Worm (Caenorhabditis elegans) whole organism, L3 larva: ENCODE data around the gene W02A2.12.
A peak's percentile ranks its signal among the peaks of the same experiment; 100 is the strongest.

Source experiments
- R02D3.7 ChIP-seq: fragments of 150-350 bp; optimal IDR thresholded peaks from 2 replicates; lab custom pipeline; 2014; ENCODE audit warnings: missing biosample characterization, missing genetic modification characterization
- ZK546.5 ChIP-seq: sonication (generic microtip); optimal IDR thresholded peaks from 2 replicates; lab custom pipeline; 2017; ENCODE audit warnings: missing biosample characterization, missing genetic modification characterization
- aly-2 ChIP-seq: fragments of 150-350 bp; optimal IDR thresholded peaks from 2 replicates; lab custom pipeline; 2014; ENCODE audit warnings: missing biosample characterization, missing genetic modification characterization
- ama-1 ChIP-seq: fragments of 150-350 bp; optimal IDR thresholded peaks from 2 replicates; lab custom pipeline; 2018
- ceh-16 ChIP-seq: sonication (generic microtip); optimal IDR thresholded peaks from 2 replicates; lab custom pipeline; 2017; ENCODE audit warnings: missing biosample characterization, missing genetic modification characterization
- ceh-28 ChIP-seq: fragments of 150-350 bp; optimal IDR thresholded peaks from 2 replicates; lab custom pipeline; 2014; ENCODE audit warnings: missing biosample characterization, missing genetic modification reagents, missing genetic modification characterization
- ceh-82 ChIP-seq: fragments of 150-350 bp; optimal IDR thresholded peaks from 2 replicates; lab custom pipeline; 2014; ENCODE audit warnings: missing biosample characterization, missing genetic modification characterization
- ceh-9 ChIP-seq: sonication (generic microtip); optimal IDR thresholded peaks from 2 replicates; lab custom pipeline; 2018; ENCODE audit warnings: missing biosample characterization, missing genetic modification characterization
- daf-12 ChIP-seq: fragments of 150-350 bp; optimal IDR thresholded peaks from 2 replicates; lab custom pipeline; 2014; ENCODE audit warnings: missing biosample characterization, missing genetic modification reagents, missing genetic modification characterization
- egl-27 ChIP-seq: sonication (generic microtip); optimal IDR thresholded peaks from 4 replicates; lab custom pipeline; 2017; ENCODE audit warnings: missing biosample characterization, missing genetic modification reagents, missing genetic modification characterization
- egl-5 ChIP-seq: fragments of 150-350 bp; optimal IDR thresholded peaks from 2 replicates; lab custom pipeline; 2017; ENCODE audit warnings: missing biosample characterization, missing genetic modification reagents, missing genetic modification characterization, inconsistent platforms
- elt-1 ChIP-seq: fragments of 150-350 bp; optimal IDR thresholded peaks from 2 replicates; lab custom pipeline; 2014; ENCODE audit warnings: missing biosample characterization, missing genetic modification characterization
- elt-2 ChIP-seq: sonication (generic microtip); optimal IDR thresholded peaks from 2 replicates; lab custom pipeline; 2016; ENCODE audit warnings: missing genetic modification reagents, mild to moderate bottlenecking, missing genetic modification characterization, missing compliant biosample characterization
- elt-3 ChIP-seq, 3 experiments: fragments of 150-350 bp in 1 of 3; sonication (generic microtip) in 2 of 3; optimal IDR thresholded peaks; 2 replicates in 2 of 3; 4 replicates in 1 of 3; lab custom pipeline; 2014 to 2017; ENCODE audit warnings: missing biosample characterization in 3 of 3, missing genetic modification characterization in 3 of 3
- eor-1 ChIP-seq, 2 experiments: fragments of 150-350 bp; optimal IDR thresholded peaks; 2 replicates each; lab custom pipeline; 2014 to 2018; ENCODE audit warnings: missing biosample characterization in 2 of 2, missing genetic modification characterization in 2 of 2
- fkh-10 ChIP-seq: sonication (generic microtip); optimal IDR thresholded peaks from 2 replicates; lab custom pipeline; 2017; ENCODE audit warnings: missing biosample characterization, missing genetic modification reagents, missing genetic modification characterization
- fkh-2 ChIP-seq: fragments of 150-350 bp; optimal IDR thresholded peaks from 2 replicates; lab custom pipeline; 2014; ENCODE audit warnings: missing biosample characterization, missing genetic modification reagents, missing genetic modification characterization
- fos-1 ChIP-seq: fragments of 150-350 bp; optimal IDR thresholded peaks from 2 replicates; lab custom pipeline; 2014; ENCODE audit warnings: missing biosample characterization, missing genetic modification characterization
- hmg-11 ChIP-seq: sonication (generic microtip); optimal IDR thresholded peaks from 2 replicates; lab custom pipeline; 2016; ENCODE audit warnings: missing genetic modification characterization, missing compliant biosample characterization
- jun-1 ChIP-seq: fragments of 150-350 bp; optimal IDR thresholded peaks from 2 replicates; lab custom pipeline; 2014; ENCODE audit warnings: missing biosample characterization, missing genetic modification reagents, missing genetic modification characterization
- lin-15B ChIP-seq: fragments of 150-350 bp; optimal IDR thresholded peaks from 2 replicates; lab custom pipeline; 2014; ENCODE audit warnings: missing biosample characterization, missing genetic modification characterization
- lin-39 ChIP-seq: fragments of 150-350 bp; optimal IDR thresholded peaks from 2 replicates; lab custom pipeline; 2018; ENCODE audit warnings: missing biosample characterization, missing genetic modification reagents, missing genetic modification characterization
- lsy-12 ChIP-seq: sonication (generic microtip); optimal IDR thresholded peaks from 2 replicates; lab custom pipeline; 2016; ENCODE audit warnings: mild to moderate bottlenecking, missing genetic modification characterization, missing compliant biosample characterization
- mdl-1 ChIP-seq: fragments of 150-350 bp; optimal IDR thresholded peaks from 2 replicates; lab custom pipeline; 2014; ENCODE audit warnings: missing biosample characterization, missing genetic modification characterization
- mml-1 ChIP-seq: fragments of 150-350 bp; sonication (generic microtip); optimal IDR thresholded peaks from 3 replicates; lab custom pipeline; 2014; ENCODE audit warnings: missing biosample characterization, missing genetic modification characterization
- nfya-1 ChIP-seq: sonication (generic microtip); optimal IDR thresholded peaks from 2 replicates; lab custom pipeline; 2017; ENCODE audit warnings: missing genetic modification characterization, mild to moderate bottlenecking, missing compliant biosample characterization, antibody characterized with exemption, moderate library complexity; ENCODE audit not compliant: insufficient read depth
- nhr-11 ChIP-seq: fragments of 150-350 bp; optimal IDR thresholded peaks from 2 replicates; lab custom pipeline; 2014; ENCODE audit warnings: missing biosample characterization, missing genetic modification characterization
- nhr-12 ChIP-seq: fragments of 150-350 bp; optimal IDR thresholded peaks from 2 replicates; lab custom pipeline; 2014; ENCODE audit warnings: missing biosample characterization, missing genetic modification characterization
- nhr-23 ChIP-seq: fragments of 150-350 bp; optimal IDR thresholded peaks from 2 replicates; lab custom pipeline; 2014; ENCODE audit warnings: missing biosample characterization, missing genetic modification reagents, missing genetic modification characterization
- nhr-237 ChIP-seq: fragments of 150-350 bp; optimal IDR thresholded peaks from 2 replicates; lab custom pipeline; 2014; ENCODE audit warnings: missing biosample characterization, missing genetic modification characterization
- nhr-25 ChIP-seq: sonication (generic microtip); optimal IDR thresholded peaks from 2 replicates; lab custom pipeline; 2017; ENCODE audit warnings: missing biosample characterization, missing genetic modification characterization
- nhr-28 ChIP-seq: fragments of 150-350 bp; optimal IDR thresholded peaks from 2 replicates; lab custom pipeline; 2014; ENCODE audit warnings: missing biosample characterization, missing genetic modification characterization
- nhr-43 ChIP-seq: sonication (generic microtip); optimal IDR thresholded peaks from 2 replicates; lab custom pipeline; 2016; ENCODE audit warnings: mild to moderate bottlenecking, missing genetic modification characterization, missing compliant biosample characterization; ENCODE audit not compliant: poor library complexity, severe bottlenecking
- nhr-67 ChIP-seq: fragments of 150-350 bp; optimal IDR thresholded peaks from 2 replicates; lab custom pipeline; 2014; ENCODE audit warnings: missing biosample characterization, missing genetic modification characterization
- nhr-76 ChIP-seq: fragments of 150-350 bp; sonication (generic microtip); optimal IDR thresholded peaks from 5 replicates; lab custom pipeline; 2014; ENCODE audit warnings: missing biosample characterization, missing genetic modification characterization
- nhr-77 ChIP-seq: fragments of 150-350 bp; optimal IDR thresholded peaks from 2 replicates; lab custom pipeline; 2014; ENCODE audit warnings: missing biosample characterization, missing genetic modification characterization
- pha-4 ChIP-seq: fragments of 150-350 bp; optimal IDR thresholded peaks from 2 replicates; lab custom pipeline; 2014; ENCODE audit warnings: missing biosample characterization, missing genetic modification reagents, missing genetic modification characterization
- pqm-1 ChIP-seq: fragments of 150-350 bp; optimal IDR thresholded peaks from 2 replicates; lab custom pipeline; 2017; ENCODE audit warnings: missing biosample characterization, missing genetic modification characterization, inconsistent platforms
- sea-2 ChIP-seq: fragments of 150-350 bp; sonication (generic microtip); optimal IDR thresholded peaks from 4 replicates; lab custom pipeline; 2014; ENCODE audit warnings: missing biosample characterization, missing genetic modification reagents, missing genetic modification characterization
- skn-1 ChIP-seq: fragments of 150-350 bp; optimal IDR thresholded peaks from 2 replicates; lab custom pipeline; 2014; ENCODE audit warnings: missing biosample characterization, missing genetic modification characterization
- snpc-4 ChIP-seq: fragments of 150-350 bp; optimal IDR thresholded peaks from 2 replicates; lab custom pipeline; 2014; ENCODE audit warnings: missing biosample characterization, missing genetic modification characterization
- tbx-2 ChIP-seq: sonication (generic microtip); optimal IDR thresholded peaks from 2 replicates; lab custom pipeline; 2016; ENCODE audit warnings: mild to moderate bottlenecking, missing genetic modification characterization, missing compliant biosample characterization
- unc-39 ChIP-seq: sonication (generic microtip); optimal IDR thresholded peaks from 4 replicates; lab custom pipeline; 2017; ENCODE audit warnings: missing biosample characterization, missing genetic modification characterization
- unc-62 ChIP-seq: fragments of 150-350 bp; sonication (generic microtip); optimal IDR thresholded peaks from 4 replicates; lab custom pipeline; 2014; ENCODE audit warnings: missing biosample characterization, missing genetic modification reagents, missing genetic modification characterization
- zag-1 ChIP-seq: fragments of 150-350 bp; optimal IDR thresholded peaks from 2 replicates; lab custom pipeline; 2014; ENCODE audit warnings: missing biosample characterization, missing genetic modification characterization
- ztf-11 ChIP-seq: fragments of 150-350 bp; optimal IDR thresholded peaks from 2 replicates; lab custom pipeline; 2014; ENCODE audit warnings: missing biosample characterization, missing genetic modification characterization
- ztf-4 ChIP-seq: fragments of 150-350 bp; optimal IDR thresholded peaks from 2 replicates; lab custom pipeline; 2014; ENCODE audit warnings: missing biosample characterization, missing genetic modification characterization

Gene W02A2.12

ce11 chrIV:13353143-13353773 is 4.6 kb upstream of the W02A2.12 start, which contains the start of the genes rec-8 and mex-5:
Gene rec-8 (minus strand): TSS chrIV:13353193.
Gene mex-5 (plus strand): TSS chrIV:13353723.
- TF ChIP-seq elt-1 (tag; lab: Kevin White, UChicago): peak; percentile 80
- TF ChIP-seq snpc-4: no peak
- no peak for TF ChIP-seq fkh-10
- TF ChIP-seq ztf-11: no peak
- no peak for TF ChIP-seq ceh-9 (tag; lab: Kevin White, UChicago)

ce11 chrIV:13347232-13347715 is 1.4 kb downstream of the W02A2.12 start, which contains the start of gene W02A2.9:
Gene W02A2.9 (plus strand): TSS chrIV:13347665.
- TF ChIP-seq nhr-67 (tag; lab: Kevin White, UChicago): no peak
- peak; percentile 99 for TF ChIP-seq pqm-1
- TF ChIP-seq lsy-12: no peak
- no peak for TF ChIP-seq zag-1 (tag; lab: Kevin White, UChicago)
- no peak for TF ChIP-seq hmg-11 (tag; lab: Kevin White, UChicago)
- peak; percentile 87 for TF ChIP-seq pha-4
- TF ChIP-seq elt-2 (tag; lab: Kevin White, UChicago): peak; percentile 89
- TF ChIP-seq jun-1: peak; percentile 60

DNA sequence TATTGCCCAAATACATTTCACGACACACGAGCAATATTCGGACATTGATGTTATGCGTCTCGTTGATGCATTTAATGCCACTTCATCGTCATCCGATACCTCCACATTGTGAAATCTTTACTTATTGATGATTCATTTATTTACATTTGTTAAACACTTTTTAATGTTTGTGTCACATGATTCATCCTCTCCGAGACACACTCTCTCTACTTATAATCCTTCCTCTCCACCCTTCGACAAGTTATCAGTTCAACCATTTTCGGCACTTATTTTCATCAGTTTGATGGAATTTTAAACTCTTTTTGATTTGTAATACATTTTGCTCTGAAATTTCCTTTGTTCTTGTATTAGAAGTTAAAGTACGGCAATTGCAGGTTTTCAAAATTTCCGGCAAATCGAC is 2.6 kb downstream of the W02A2.12 start:
- TF ChIP-seq elt-3 (tag; optimal IDR thresholded peaks at IDR 0.05; lab: Kevin White, UChicago) (no peak), nhr-12 (tag; lab: Kevin White, UChicago) (no peak), hmg-11 (tag; lab: Kevin White, UChicago) (no peak), nfya-1 (tag; lab: Kevin White, UChicago) (no peak), ZK546.5 (tag; lab: Kevin White, UChicago) (no peak), pha-4 (peak; percentile 99), unc-62 (GFP tag; lab: Kevin White, UChicago) (no peak), nhr-28 (tag; lab: Kevin White, UChicago) (no peak), nhr-237 (tag; lab: Kevin White, UChicago) (no peak), fkh-10 (no peak), nhr-23 (tag; lab: Kevin White, UChicago) (no peak), snpc-4 (no peak), fos-1 (peak; percentile 36), lin-15B (no peak), daf-12 (tag; lab: Kevin White, UChicago) (no peak), fkh-2 (tag; lab: Kevin White, UChicago) (no peak), jun-1 (peak; percentile 85), eor-1 (tag; optimal IDR thresholded peaks at IDR 0.05; lab: Kevin White, UChicago) (no peak), nhr-76 (tag; lab: Kevin White, UChicago) (no peak), ceh-16 (no peak), ceh-28 (tag; lab: Kevin White, UChicago) (no peak), pqm-1 (peak; percentile 64), nhr-25 (tag; lab: Kevin White, UChicago) (no peak), sea-2 (GFP tag; lab: Kevin White, UChicago) (no peak), tbx-2 (no peak), nhr-77 (no peak), ztf-4 (tag; lab: Kevin White, UChicago) (no peak), elt-1 (tag; lab: Kevin White, UChicago) (no peak), elt-2 (tag; lab: Kevin White, UChicago) (peak; percentile 66), lin-39 (tag; lab: Kevin White, UChicago) (no peak), unc-39 (tag; lab: Kevin White, UChicago) (no peak), aly-2 (no peak), mdl-1 (tag; lab: Kevin White, UChicago) (no peak), egl-5 (tag; lab: Kevin White, UChicago) (no peak), ceh-82 (no peak), ama-1 (lab: Kevin White, UChicago) (no peak), nhr-11 (tag; lab: Kevin White, UChicago) (no peak), R02D3.7 (tag; lab: Kevin White, UChicago) (no peak), nhr-43 (no peak), mml-1 (tag; lab: Kevin White, UChicago) (no peak), skn-1 (tag; lab: Kevin White, UChicago) (no peak), egl-27 (tag; lab: Kevin White, UChicago) (no peak)
